Fruit fly (Drosophila melanogaster) S2 (cell line): Measurements from ENCODE around the gene CG44774.

ENCODE experiments used
- CG8478 ChIP-seq: fragments of >200 bp; optimal IDR thresholded peaks from 2 replicates; lab custom pipeline; 2018
- CTCF ChIP-seq, 2 experiments: fragments of >200 bp; optimal IDR thresholded peaks; 2 replicates each; lab custom pipeline; 2018

- TF ChIP-seq CG8478 (lab: Kevin White, UChicago) = no peak
- no peak for TF ChIP-seq CTCF (optimal IDR thresholded peaks at IDR 0.05; lab: Kevin White, UChicago)
Observed at dm6 chrX:4985371-4985770, 47.5 kb upstream of the CG44774 start.
